Worm (Caenorhabditis elegans) whole organism, L1 larva: Measurements from ENCODE around the gene T23G7.3.

Source experiments
- Y116A8C.19 ChIP-seq: sonication (generic microtip); optimal IDR thresholded peaks from 2 replicates; lab custom pipeline; 2016; ENCODE audit warnings: missing compliant biosample characterization, missing genetic modification characterization, borderline replicate concordance
- ces-1 ChIP-seq: fragments of 150-350 bp; optimal IDR thresholded peaks from 2 replicates; lab custom pipeline; 2014; ENCODE audit warnings: missing biosample characterization, missing genetic modification reagents, missing genetic modification characterization
- nhr-28 ChIP-seq: fragments of 150-350 bp; optimal IDR thresholded peaks from 2 replicates; lab custom pipeline; 2014; ENCODE audit warnings: missing biosample characterization, missing genetic modification characterization
- pqm-1 ChIP-seq: sonication (generic microtip); optimal IDR thresholded peaks from 3 replicates; lab custom pipeline; 2017; ENCODE audit warnings: missing biosample characterization, missing genetic modification characterization
- ztf-4 ChIP-seq: fragments of 150-350 bp; optimal IDR thresholded peaks from 2 replicates; lab custom pipeline; 2014; ENCODE audit warnings: missing biosample characterization, missing genetic modification characterization

DNA sequence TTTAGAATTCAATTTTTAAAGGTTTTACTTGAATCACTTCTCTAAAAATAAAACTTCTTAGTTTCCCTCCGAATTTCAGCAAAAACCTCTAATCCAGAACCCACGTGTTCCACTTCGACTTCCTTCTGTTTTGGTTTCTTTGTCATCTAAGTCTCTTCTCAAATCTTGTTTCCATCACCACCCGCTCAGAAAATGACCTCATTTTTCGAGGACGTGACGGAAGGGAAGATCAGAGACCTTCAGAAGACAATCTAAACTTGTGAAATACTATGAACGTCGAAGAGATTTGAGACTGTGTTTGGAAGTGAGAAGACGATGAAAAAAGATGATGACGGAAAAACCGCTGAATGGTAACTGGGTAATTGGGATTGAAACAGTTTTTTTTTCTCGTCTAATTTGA, 22.0 kb upstream of the T23G7.3 start:
- TF ChIP-seq nhr-28 (tag; lab: Kevin White, UChicago) (no peak), ces-1 (GFP tag; lab: Kevin White, UChicago) (no peak), pqm-1 (tag; lab: Kevin White, UChicago) (no peak), ztf-4 (no peak), Y116A8C.19 (tag; lab: Kevin White, UChicago) (no peak)
